Worm (Caenorhabditis elegans): ENCODE data around the gene F23H12.10.

The F23H12.10 gene

ce11 chrV:12345808-12346207 lies 28.3 kb downstream of the F23H12.10 start, which contains the start of gene snb-2:
TSS of gene snb-2 (minus strand) at chrV:12345908.
- no peak for TF ChIP-seq let-526 (GFP tag; IDR thresholded peaks at IDR 0.05)
- no peak for TF ChIP-seq ceh-91 (GFP tag; IDR thresholded peaks at IDR 0.05)
- TF ChIP-seq Y53G8AR.9 (GFP tag; conservative IDR thresholded peaks at IDR 0.05) = no peak
- TF ChIP-seq F23B12.7 (tag; optimal IDR thresholded peaks at IDR 0.05; ENCODE audit: insufficient read depth) = no peak
- TF ChIP-seq ztf-25 (GFP tag; IDR thresholded peaks at IDR 0.05) = no peak
- no peak for TF ChIP-seq gei-17 (GFP tag; optimal IDR thresholded peaks at IDR 0.05)
- TF ChIP-seq lir-1 (GFP tag; conservative IDR thresholded peaks at IDR 0.05) = no peak
- no peak for TF ChIP-seq F39B2.1 (GFP tag; IDR thresholded peaks at IDR 0.05)

- TF ChIP-seq madf-8 (GFP tag; conservative IDR thresholded peaks at IDR 0.05) (no peak), T26A5.8 (tag; optimal IDR thresholded peaks at IDR 0.05) (no peak), xnd-1 (tag; optimal IDR thresholded peaks at IDR 0.05) (no peak), ztf-3 (GFP tag; optimal IDR thresholded peaks at IDR 0.05) (no peak), ceh-91 (GFP tag; IDR thresholded peaks at IDR 0.05) (no peak), ekl-4 (GFP tag; IDR thresholded peaks at IDR 0.05) (no peak), bed-1 (GFP tag; IDR thresholded peaks at IDR 0.05) (no peak), mcd-1 (GFP tag; IDR thresholded peaks at IDR 0.05) (no peak), atf-7 (tag; optimal IDR thresholded peaks at IDR 0.05) (no peak), ceh-27 (GFP tag; optimal IDR thresholded peaks at IDR 0.05) (no peak), pbrm-1 (GFP tag; IDR thresholded peaks at IDR 0.05) (no peak), F23B12.7 (tag; optimal IDR thresholded peaks at IDR 0.05; ENCODE audit: insufficient read depth) (no peak)
Observed at ce11 chrV:12344845-12345244, 29.2 kb downstream of the F23H12.10 start, which contains the start of gene F23H12.3. TSS of gene F23H12.3 (plus strand) at chrV:12345145.

ce11 chrV:12343419-12343969 lies 30.6 kb downstream of the F23H12.10 start, which contains the start of gene tomm-20:
TSS of gene tomm-20 (minus strand) at chrV:12343469.
- TF ChIP-seq F57C9.4 (tag; optimal IDR thresholded peaks at IDR 0.05) (no peak), K11D2.4 (GFP tag; IDR thresholded peaks at IDR 0.05) (peak; percentile 90), rec-8 (tag; optimal IDR thresholded peaks at IDR 0.05) (no peak), C06A6.2 (GFP tag; conservative IDR thresholded peaks at IDR 0.05) (peak; percentile 73), ceh-40 (GFP tag; IDR thresholded peaks at IDR 0.05) (no peak), hmg-20 (GFP tag; IDR thresholded peaks at IDR 0.05) (peak; percentile 77; the same call in 1 of the 2 replicates), sptf-2 (GFP tag; optimal IDR thresholded peaks at IDR 0.05) (no peak), Y67H2A.10 (GFP tag; conservative IDR thresholded peaks at IDR 0.05) (no peak), lin-40 (tag; optimal IDR thresholded peaks at IDR 0.05) (peak; percentile 93), mcd-1 (GFP tag; IDR thresholded peaks at IDR 0.05) (peak; percentile 90), sea-2 (GFP tag; IDR thresholded peaks at IDR 0.05) (no peak), C17E4.6 (GFP tag; IDR thresholded peaks at IDR 0.05) (0 out of 2 replicates have a peak, but pooled peaks have one; percentile 43), egl-18 (GFP tag; IDR thresholded peaks at IDR 0.05) (0 out of 2 replicates have a peak, but pooled peaks have one; percentile 66), egl-44 (GFP tag; IDR thresholded peaks at IDR 0.05) (no peak), hlh-26 (GFP tag; conservative IDR thresholded peaks at IDR 0.05) (no peak), Y56A3A.18 (GFP tag; IDR thresholded peaks at IDR 0.05) (peak; percentile 84), lin-54 (GFP tag; optimal IDR thresholded peaks at IDR 0.05) (peak; percentile 98), egrh-3 (GFP tag; IDR thresholded peaks at IDR 0.05) (no peak), bed-1 (GFP tag; IDR thresholded peaks at IDR 0.05) (no peak), ccch-3 (GFP tag; optimal IDR thresholded peaks at IDR 0.05) (no peak), let-607 (tag; optimal IDR thresholded peaks at IDR 0.05) (peak in 1 of 2 experiments; percentile 76), ceh-100 (GFP tag; IDR thresholded peaks at IDR 0.05) (peak; percentile 81), nhr-179 (tag; optimal IDR thresholded peaks at IDR 0.05) (no peak), hmg-1.2 (GFP tag; IDR thresholded peaks at IDR 0.05) (peak; percentile 74), F22D6.2 (tag; optimal IDR thresholded peaks at IDR 0.05) (peak; percentile 65), repo-1 (tag; optimal IDR thresholded peaks at IDR 0.05) (peak; percentile 83), nfyb-1 (GFP tag; IDR thresholded peaks at IDR 0.05) (peak; percentile 94), pbrm-1 (GFP tag; IDR thresholded peaks at IDR 0.05) (peak; percentile 92), nhr-80 (tag; optimal IDR thresholded peaks at IDR 0.05) (peak; percentile 58), mxl-1 (tag; optimal IDR thresholded peaks at IDR 0.05) (no peak), ceh-91 (GFP tag; IDR thresholded peaks at IDR 0.05) (peak; percentile 10; the same call in 1 of the 2 replicates)

Measured in whole organism, young adult.